Worm (Caenorhabditis elegans): Measurements from ENCODE around the gene T11F9.21.

Gene T11F9.21

DNA sequence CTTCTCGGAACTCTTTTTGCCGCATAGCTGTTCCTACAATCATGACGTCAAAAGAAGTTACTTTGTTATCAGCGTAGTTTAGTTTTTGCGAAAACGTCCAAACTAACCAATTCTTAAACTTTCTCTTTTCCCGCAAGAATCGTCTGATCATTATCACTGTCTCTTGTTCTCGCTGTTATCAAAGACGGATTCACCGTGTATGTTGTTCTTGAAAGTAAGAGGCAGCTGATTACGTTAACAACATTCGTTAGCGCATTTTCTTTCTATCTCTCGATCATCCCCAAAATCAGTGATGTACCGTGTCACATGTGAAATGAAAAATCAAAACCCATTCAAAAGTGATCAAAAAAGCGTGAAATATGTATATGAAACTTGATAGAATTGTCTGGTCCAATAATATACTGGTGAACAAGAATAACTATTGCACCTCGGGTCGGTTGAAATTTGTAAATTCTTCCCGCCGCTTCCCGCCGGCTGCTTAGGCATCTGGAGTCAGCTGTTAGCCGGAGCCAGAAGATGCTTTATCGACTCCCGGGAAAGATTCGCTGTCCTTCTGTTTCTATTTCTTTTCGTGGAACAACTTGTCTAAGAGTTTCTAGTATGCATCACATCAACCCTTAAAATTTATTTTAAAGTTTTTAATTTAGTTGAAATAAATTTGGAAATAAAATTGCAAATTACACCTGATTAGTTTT is 42.1 kb downstream of the T11F9.21 start (continued):
- no peak for TF ChIP-seq nhr-27 (tag; optimal IDR thresholded peaks at IDR 0.05)
- TF ChIP-seq egl-44 (GFP tag; IDR thresholded peaks at IDR 0.05): no peak
- peak; percentile 2 for TF ChIP-seq lsy-27 (tag; optimal IDR thresholded peaks at IDR 0.05; ENCODE audit: borderline replicate concordance, insufficient read depth)
- no peak for TF ChIP-seq bed-1 (GFP tag; IDR thresholded peaks at IDR 0.05)
- no peak for TF ChIP-seq Y79H2A.3 (GFP tag; conservative IDR thresholded peaks at IDR 0.05)
- TF ChIP-seq sea-2 (GFP tag; IDR thresholded peaks at IDR 0.05): 0 out of 2 replicates have a peak, but pooled peaks have one; percentile 7
- TF ChIP-seq Y67H2A.10 (GFP tag; conservative IDR thresholded peaks at IDR 0.05): no peak
- TF ChIP-seq ceh-79 (tag; optimal IDR thresholded peaks at IDR 0.05): no peak
- no peak for TF ChIP-seq B0019.2 (GFP tag; conservative IDR thresholded peaks at IDR 0.05)
- TF ChIP-seq ceh-40 (GFP tag; IDR thresholded peaks at IDR 0.05): no peak
- no peak for TF ChIP-seq mel-28 (tag; optimal IDR thresholded peaks at IDR 0.05; ENCODE audit: borderline replicate concordance)
- TF ChIP-seq Y95B8A.8 (GFP tag; IDR thresholded peaks at IDR 0.05): no peak
- TF ChIP-seq ceh-100 (GFP tag; IDR thresholded peaks at IDR 0.05): no peak
- no peak for TF ChIP-seq T26A5.8 (tag; optimal IDR thresholded peaks at IDR 0.05)
- TF ChIP-seq ekl-4 (GFP tag; IDR thresholded peaks at IDR 0.05): no peak
- no peak for TF ChIP-seq die-1 (tag; optimal IDR thresholded peaks at IDR 0.05)
- no peak for TF ChIP-seq chd-7 (tag; optimal IDR thresholded peaks at IDR 0.05)
- TF ChIP-seq bed-2 (GFP tag; IDR thresholded peaks at IDR 0.05): no peak
- TF ChIP-seq nhr-80 (tag; optimal IDR thresholded peaks at IDR 0.05): peak; percentile 85
- no peak for TF ChIP-seq snpc-4 (GFP tag; optimal IDR thresholded peaks at IDR 0.05)
- TF ChIP-seq snpc-4 (tag; optimal IDR thresholded peaks at IDR 0.05): no peak
- TF ChIP-seq ets-4 (GFP tag; optimal IDR thresholded peaks at IDR 0.05): peak; percentile 30

DNA sequence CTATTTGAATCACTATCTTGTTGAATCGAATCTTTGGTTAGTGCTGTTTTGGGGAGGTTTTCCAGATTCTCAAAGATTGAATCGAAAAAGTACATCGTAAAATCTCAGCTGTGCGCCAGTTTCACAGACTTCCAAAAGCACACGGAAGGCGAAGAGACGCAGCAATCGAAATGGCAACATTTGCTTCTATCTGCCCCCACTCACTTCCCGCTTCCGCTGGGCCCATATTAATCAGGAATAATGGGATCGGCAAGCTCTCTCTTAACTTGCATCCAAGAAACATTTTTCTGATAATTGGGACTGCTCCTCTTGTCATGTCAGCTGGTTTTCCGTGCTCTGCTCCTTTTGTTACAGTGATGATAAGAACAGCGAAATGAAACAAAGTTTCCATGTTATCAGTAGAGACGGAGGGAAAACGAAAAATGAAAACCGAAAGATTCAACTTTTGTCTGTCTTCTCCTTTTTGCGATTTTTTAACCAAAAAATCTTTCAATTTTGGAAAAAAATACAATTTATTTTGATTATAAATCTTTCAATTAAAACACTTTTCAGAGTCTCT is 43.0 kb downstream of the T11F9.21 start:
- no peak for TF ChIP-seq mxl-1 (tag; optimal IDR thresholded peaks at IDR 0.05)
- peak; percentile 86 for TF ChIP-seq nhr-80 (tag; optimal IDR thresholded peaks at IDR 0.05)
- peak; percentile 9; the same call in 1 of the 2 replicates for TF ChIP-seq B0336.3 (GFP tag; IDR thresholded peaks at IDR 0.05)
- TF ChIP-seq tbx-9 (tag; optimal IDR thresholded peaks at IDR 0.05; ENCODE audit: borderline replicate concordance): no peak
- 0 out of 2 replicates have a peak, but pooled peaks have one; percentile 22 for TF ChIP-seq zfh-2 (GFP tag; conservative IDR thresholded peaks at IDR 0.05)
- peak; percentile 47 for TF ChIP-seq ztf-26 (tag; optimal IDR thresholded peaks at IDR 0.05)
- TF ChIP-seq mes-4 (tag; optimal IDR thresholded peaks at IDR 0.05): no peak
- TF ChIP-seq ccch-3 (GFP tag; optimal IDR thresholded peaks at IDR 0.05): no peak
- no peak for TF ChIP-seq snpc-4 (GFP tag; optimal IDR thresholded peaks at IDR 0.05)
- TF ChIP-seq snpc-4 (tag; optimal IDR thresholded peaks at IDR 0.05): peak in 1 of 4 experiments; percentile 33
- TF ChIP-seq him-1 (tag; optimal IDR thresholded peaks at IDR 0.05): no peak
- peak; percentile 55 for TF ChIP-seq Y53G8AR.9 (GFP tag; conservative IDR thresholded peaks at IDR 0.05)
- peak; percentile 33; the same call in 1 of the 2 replicates for TF ChIP-seq dox-1 (GFP tag; IDR thresholded peaks at IDR 0.05)
- peak; percentile 16; the same call in 1 of the 2 replicates for TF ChIP-seq hmg-1.2 (GFP tag; IDR thresholded peaks at IDR 0.05)
- TF ChIP-seq bed-1 (GFP tag; IDR thresholded peaks at IDR 0.05): no peak
- TF ChIP-seq lin-35 (GFP tag; optimal IDR thresholded peaks at IDR 0.05): peak in 1 of 3 experiments; percentile 47

DNA sequence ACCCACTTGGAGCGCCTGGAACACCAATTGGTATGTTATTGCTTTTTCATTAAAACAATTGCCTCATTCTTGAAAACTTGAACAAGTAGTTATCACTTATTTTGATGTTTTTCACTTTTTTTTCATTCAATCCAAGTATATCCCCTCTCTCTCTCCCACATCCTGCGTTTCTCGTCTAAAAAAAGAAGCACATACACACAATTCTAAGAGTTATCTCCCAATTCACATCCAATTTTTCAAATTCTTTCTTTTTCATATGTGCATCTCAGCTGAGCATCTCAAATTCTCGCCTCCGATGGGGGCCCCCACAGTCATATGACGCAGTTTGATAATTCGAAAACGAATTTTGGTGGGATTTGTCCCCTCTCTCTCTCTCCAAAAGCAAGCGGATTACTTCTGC is 44.1 kb downstream of the T11F9.21 start:
- TF ChIP-seq D2030.7 (GFP tag; IDR thresholded peaks at IDR 0.05) (no peak), atf-7 (tag; optimal IDR thresholded peaks at IDR 0.05) (no peak), C17E4.6 (GFP tag; IDR thresholded peaks at IDR 0.05) (no peak), madf-6 (GFP tag; IDR thresholded peaks at IDR 0.05) (no peak), F57C9.4 (tag; optimal IDR thresholded peaks at IDR 0.05) (no peak), zim-3 (tag; optimal IDR thresholded peaks at IDR 0.05) (no peak)
